Fruit fly (Drosophila melanogaster) whole organism, adult: ENCODE results near the gene CG13373.
A peak's percentile ranks its signal among the peaks of the same experiment; 100 is the strongest.

Experiments used
- CG11617 ChIP-seq: fragments of 200-800 bp; sonication (Bioruptor generic); optimal IDR thresholded peaks from 2 replicates; lab custom pipeline; 2017; ENCODE audit warnings: mild to moderate bottlenecking, missing biosample characterization, missing genetic modification reagents, missing genetic modification characterization
- CG12768 ChIP-seq: fragments of 200-800 bp; sonication (Bioruptor generic); optimal IDR thresholded peaks from 2 replicates; lab custom pipeline; 2017; ENCODE audit warnings: missing biosample characterization, missing genetic modification characterization, mild to moderate bottlenecking, moderate library complexity, missing genetic modification reagents
- CG14711 ChIP-seq: fragments of 200-800 bp; sonication (Bioruptor generic); optimal IDR thresholded peaks from 2 replicates; lab custom pipeline; 2018; ENCODE audit warnings: missing biosample characterization, mild to moderate bottlenecking, missing genetic modification characterization, moderate library complexity
- CG1620 ChIP-seq: fragments of 200-800 bp; sonication (Bioruptor generic); optimal IDR thresholded peaks from 2 replicates; lab custom pipeline; 2016; ENCODE audit warnings: missing biosample characterization, missing genetic modification characterization
- CG33017 ChIP-seq: fragments of 200-800 bp; sonication (Bioruptor generic); optimal IDR thresholded peaks from 2 replicates; lab custom pipeline; 2018; ENCODE audit warnings: missing biosample characterization, mild to moderate bottlenecking, missing genetic modification characterization, moderate library complexity
- CG5204 ChIP-seq: fragments of 200-800 bp; sonication (Bioruptor generic); optimal IDR thresholded peaks from 2 replicates; lab custom pipeline; 2016; ENCODE audit warnings: missing biosample characterization, missing genetic modification characterization
- CG7045 ChIP-seq: fragments of 200-800 bp; sonication (Bioruptor generic); optimal IDR thresholded peaks from 2 replicates; lab custom pipeline; 2017; ENCODE audit warnings: missing biosample characterization, mild to moderate bottlenecking, missing genetic modification characterization
- CG7101 ChIP-seq: fragments of 200-800 bp; sonication (Bioruptor generic); optimal IDR thresholded peaks from 2 replicates; lab custom pipeline; 2018; ENCODE audit warnings: missing biosample characterization, mild to moderate bottlenecking, missing genetic modification characterization, moderate library complexity
- Clk ChIP-seq: fragments of 200-800 bp; sonication (Bioruptor generic); optimal IDR thresholded peaks from 2 replicates; lab custom pipeline; 2017; ENCODE audit warnings: missing biosample characterization, missing genetic modification characterization
- Crg-1 ChIP-seq: fragments of 200-800 bp; sonication (Bioruptor generic); optimal IDR thresholded peaks from 2 replicates; lab custom pipeline; 2016; ENCODE audit warnings: missing biosample characterization, missing genetic modification characterization
- Hr96 ChIP-seq: fragments of 200-800 bp; sonication (Bioruptor generic); optimal IDR thresholded peaks from 2 replicates; lab custom pipeline; 2016; ENCODE audit warnings: missing biosample characterization, missing genetic modification characterization
- Mnt ChIP-seq: fragments of 200-800 bp; sonication (Bioruptor generic); optimal IDR thresholded peaks from 2 replicates; lab custom pipeline; 2016; ENCODE audit warnings: missing biosample characterization, mild to moderate bottlenecking, missing genetic modification characterization
- bab1 ChIP-seq: fragments of 200-800 bp; sonication (Bioruptor generic); optimal IDR thresholded peaks from 3 replicates; lab custom pipeline; 2019; ENCODE audit warnings: missing biosample characterization, mild to moderate bottlenecking, missing genetic modification characterization, moderate library complexity
- cic ChIP-seq: fragments of 200-800 bp; sonication (Bioruptor generic); optimal IDR thresholded peaks from 2 replicates; lab custom pipeline; 2017; ENCODE audit warnings: missing biosample characterization, mild to moderate bottlenecking, missing genetic modification characterization, moderate library complexity
- cnc ChIP-seq, 2 experiments: fragments of >200 bp; optimal IDR thresholded peaks; 2 replicates each; lab custom pipeline; 2017
- kay ChIP-seq: fragments of 200-800 bp; sonication (Bioruptor generic); peaks from one replicate; lab custom pipeline; 2016; ENCODE audit warnings: missing biosample characterization, missing genetic modification characterization, borderline replicate concordance
- ovo ChIP-seq: fragments of 200-800 bp; sonication (Bioruptor generic); optimal IDR thresholded peaks from 2 replicates; lab custom pipeline; 2016; ENCODE audit warnings: missing biosample characterization, missing genetic modification characterization
- pad ChIP-seq: fragments of 200-800 bp; sonication (Bioruptor generic); optimal IDR thresholded peaks from 3 replicates; lab custom pipeline; 2017; ENCODE audit warnings: missing biosample characterization, missing genetic modification characterization, mild to moderate bottlenecking, moderate library complexity, missing genetic modification reagents
- tj ChIP-seq: fragments of 200-800 bp; sonication (Bioruptor generic); optimal IDR thresholded peaks from 3 replicates; lab custom pipeline; 2017; ENCODE audit warnings: missing biosample characterization, mild to moderate bottlenecking, missing genetic modification characterization, moderate library complexity
- toe ChIP-seq: fragments of 200-800 bp; sonication (Bioruptor generic); optimal IDR thresholded peaks from 2 replicates; lab custom pipeline; 2016; ENCODE audit warnings: missing biosample characterization, missing genetic modification characterization

Gene CG13373

dm6 chrX:509117-509516, 32.3 kb downstream of the CG13373 start, which contains the start of gene arg:
arg (plus strand) TSS chrX:509435.
- TF ChIP-seq CG5204 (GFP tag; lab: Kevin White, UChicago) (no peak), cic (peak; percentile 3)

- no peak for TF ChIP-seq tj (GFP tag; lab: Kevin White, UChicago)
- no peak for TF ChIP-seq CG1620
- no peak for TF ChIP-seq CG11617 (GFP tag; lab: Kevin White, UChicago)
- TF ChIP-seq Mnt: no peak
- no peak for TF ChIP-seq cic
- TF ChIP-seq pad: no peak
- TF ChIP-seq Hr96 (GFP tag; lab: Kevin White, UChicago): no peak
- no peak for TF ChIP-seq CG12768 (GFP tag; lab: Kevin White, UChicago)
- no peak for TF ChIP-seq CG5204 (GFP tag; lab: Kevin White, UChicago)
- no peak for TF ChIP-seq CG14711
- no peak for TF ChIP-seq Clk (GFP tag; lab: Kevin White, UChicago)
- no peak for TF ChIP-seq Crg-1 (GFP tag; lab: Kevin White, UChicago)
- no peak for TF ChIP-seq bab1 (GFP tag; lab: Kevin White, UChicago)
- TF ChIP-seq CG7101 (tag; lab: Kevin White, UChicago): no peak
- TF ChIP-seq CG33017 (tag; lab: Kevin White, UChicago): no peak
- no peak for TF ChIP-seq kay
Measured at dm6 chrX:510528-510927, 33.7 kb downstream of the CG13373 start.

DNA sequence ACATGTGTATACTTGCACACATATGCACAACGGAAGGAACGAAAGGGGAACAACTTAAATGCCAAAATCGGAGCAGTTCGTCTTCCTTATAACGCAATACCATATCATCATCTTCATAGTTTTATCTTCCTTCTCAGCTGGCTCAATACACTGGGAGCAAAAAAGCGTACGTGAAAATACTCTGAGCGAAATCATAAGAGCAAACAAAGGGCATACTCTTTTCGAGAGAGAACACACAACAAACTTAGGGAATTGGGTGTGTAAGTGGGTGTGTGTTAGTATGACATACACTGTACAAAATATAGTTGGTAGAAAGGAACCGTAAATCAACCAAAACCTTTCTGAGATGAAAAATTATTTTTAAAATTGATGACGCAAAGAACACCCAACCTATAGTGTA, 35.7 kb downstream of the CG13373 start:
- TF ChIP-seq CG33017 (tag; lab: Kevin White, UChicago) (no peak), Clk (GFP tag; lab: Kevin White, UChicago) (no peak), cnc (optimal IDR thresholded peaks at IDR 0.05; lab: Kevin White, UChicago) (no peak), CG7101 (tag; lab: Kevin White, UChicago) (no peak), CG11617 (GFP tag; lab: Kevin White, UChicago) (no peak), CG1620 (no peak), CG14711 (no peak), toe (GFP tag; lab: Kevin White, UChicago) (no peak), Hr96 (GFP tag; lab: Kevin White, UChicago) (no peak), Crg-1 (GFP tag; lab: Kevin White, UChicago) (no peak), pad (no peak)

DNA sequence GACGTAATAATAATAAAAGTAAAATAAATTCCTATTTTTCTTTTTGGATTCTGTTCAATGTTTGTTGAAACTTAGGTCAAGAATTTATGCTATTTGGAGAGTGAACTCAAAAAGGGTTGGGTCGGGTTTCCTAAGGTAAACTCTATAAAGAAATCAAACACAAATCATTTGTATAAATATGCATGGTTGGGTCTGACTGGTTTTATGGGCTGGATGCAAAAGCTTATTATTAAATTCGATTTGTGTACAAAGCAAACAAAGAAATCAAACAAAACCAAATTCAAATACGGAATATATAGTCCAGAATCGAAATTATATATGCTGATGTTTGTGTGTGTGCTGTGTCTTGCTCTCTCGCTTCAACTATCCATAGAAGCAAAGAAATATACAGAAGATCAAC, 38.9 kb downstream of the CG13373 start:
- TF ChIP-seq toe (GFP tag; lab: Kevin White, UChicago) (no peak), tj (GFP tag; lab: Kevin White, UChicago) (no peak), kay (no peak), cnc (optimal IDR thresholded peaks at IDR 0.05; lab: Kevin White, UChicago) (no peak), cic (no peak), Hr96 (GFP tag; lab: Kevin White, UChicago) (no peak), bab1 (GFP tag; lab: Kevin White, UChicago) (no peak), CG33017 (tag; lab: Kevin White, UChicago) (no peak), pad (no peak), CG1620 (no peak), ovo (GFP tag; lab: Kevin White, UChicago) (no peak), CG11617 (GFP tag; lab: Kevin White, UChicago) (no peak), CG12768 (GFP tag; lab: Kevin White, UChicago) (no peak), CG7045 (GFP tag; lab: Kevin White, UChicago) (no peak), CG14711 (no peak), Clk (GFP tag; lab: Kevin White, UChicago) (no peak), CG7101 (tag; lab: Kevin White, UChicago) (no peak)

dm6 chrX:518858-519257, 42.1 kb downstream of the CG13373 start:
- TF ChIP-seq CG7045 (GFP tag; lab: Kevin White, UChicago): no peak
- no peak for TF ChIP-seq Hr96 (GFP tag; lab: Kevin White, UChicago)
- no peak for TF ChIP-seq cnc (optimal IDR thresholded peaks at IDR 0.05; lab: Kevin White, UChicago)
- TF ChIP-seq bab1 (GFP tag; lab: Kevin White, UChicago): no peak
- no peak for TF ChIP-seq pad
- TF ChIP-seq ovo (GFP tag; lab: Kevin White, UChicago): no peak
- no peak for TF ChIP-seq CG12768 (GFP tag; lab: Kevin White, UChicago)
- TF ChIP-seq CG11617 (GFP tag; lab: Kevin White, UChicago): no peak
- TF ChIP-seq Mnt: no peak
- no peak for TF ChIP-seq cic
- TF ChIP-seq toe (GFP tag; lab: Kevin White, UChicago): no peak
- no peak for TF ChIP-seq tj (GFP tag; lab: Kevin White, UChicago)

DNA sequence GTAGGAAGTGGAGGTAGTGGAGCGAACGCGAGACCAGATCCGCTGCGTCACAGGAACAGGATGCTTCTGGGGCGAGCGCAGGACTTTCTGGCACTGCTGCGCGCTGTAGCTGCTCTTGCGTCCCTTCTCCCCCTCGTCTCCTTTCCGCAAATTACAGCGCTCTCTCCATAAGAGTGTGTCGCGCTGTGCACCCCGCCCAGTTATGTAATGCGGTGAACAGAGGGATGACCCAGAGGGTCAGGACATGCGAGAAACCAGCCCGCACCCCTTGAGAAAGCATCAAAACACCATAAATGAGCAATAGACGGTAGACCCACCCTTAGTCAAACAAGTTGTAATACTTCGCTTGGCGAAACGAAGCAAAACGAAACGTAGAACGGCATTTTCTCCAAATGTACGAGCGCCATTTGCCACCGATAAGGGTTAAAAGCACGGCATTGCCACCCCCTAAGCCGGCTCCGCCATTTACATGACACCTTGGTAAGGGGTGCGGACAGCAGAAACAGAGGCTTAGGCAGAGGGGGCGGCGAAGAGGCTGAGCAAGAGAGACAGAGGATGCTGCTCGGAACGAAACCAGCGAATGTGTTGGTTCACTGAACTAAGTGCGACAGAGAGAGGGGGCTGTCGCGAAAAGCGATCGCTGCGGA, 43.6 kb downstream of the CG13373 start:
- no peak for TF ChIP-seq CG7101 (tag; lab: Kevin White, UChicago)
- TF ChIP-seq CG14711: no peak
- no peak for TF ChIP-seq Mnt
- no peak for TF ChIP-seq cic
- TF ChIP-seq CG7045 (GFP tag; lab: Kevin White, UChicago): no peak
- no peak for TF ChIP-seq CG12768 (GFP tag; lab: Kevin White, UChicago)
- no peak for TF ChIP-seq Hr96 (GFP tag; lab: Kevin White, UChicago)
- TF ChIP-seq CG33017 (tag; lab: Kevin White, UChicago): no peak
- no peak for TF ChIP-seq tj (GFP tag; lab: Kevin White, UChicago)
- no peak for TF ChIP-seq kay
- no peak for TF ChIP-seq pad
- no peak for TF ChIP-seq CG1620
- no peak for TF ChIP-seq cnc (optimal IDR thresholded peaks at IDR 0.05; lab: Kevin White, UChicago)
- no peak for TF ChIP-seq CG5204 (GFP tag; lab: Kevin White, UChicago)
- no peak for TF ChIP-seq ovo (GFP tag; lab: Kevin White, UChicago)
- no peak for TF ChIP-seq toe (GFP tag; lab: Kevin White, UChicago)
- TF ChIP-seq Clk (GFP tag; lab: Kevin White, UChicago): no peak
- no peak for TF ChIP-seq CG11617 (GFP tag; lab: Kevin White, UChicago)
- no peak for TF ChIP-seq bab1 (GFP tag; lab: Kevin White, UChicago)
- no peak for TF ChIP-seq Crg-1 (GFP tag; lab: Kevin White, UChicago)
